Fruit fly (Drosophila melanogaster): Measurements from ENCODE around the gene verm.

verm gene

DNA sequence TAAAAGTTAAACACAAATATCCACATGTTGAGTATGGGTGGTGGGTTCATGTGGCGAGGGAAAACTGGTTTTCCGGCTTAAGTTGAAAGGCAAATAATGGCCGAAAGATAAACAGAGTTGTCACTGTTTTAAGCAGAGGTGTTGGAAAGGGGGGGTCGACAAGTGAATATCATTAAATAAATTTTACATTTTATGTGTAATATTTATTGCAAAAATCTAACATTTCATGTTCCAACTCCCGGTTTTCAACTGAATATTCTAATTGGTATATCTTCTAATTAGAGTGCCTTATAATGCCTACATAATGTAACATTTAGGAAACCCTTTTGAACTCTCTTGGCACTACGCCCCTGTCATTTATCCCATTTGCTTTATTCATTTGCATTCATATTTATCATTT lies 39.1 kb downstream of the verm start (continued):
- TF ChIP-seq CG17359 (tag; optimal IDR thresholded peaks at IDR 0.05) (peak; percentile 57), CG8359 (GFP tag; optimal IDR thresholded peaks at IDR 0.05; ENCODE audit: borderline replicate concordance) (peak; percentile 25), Atf6 (GFP tag; IDR thresholded peaks at IDR 0.05) (no peak), NC2α (GFP tag; optimal IDR thresholded peaks at IDR 0.05) (no peak), Vsx1 (GFP tag; optimal IDR thresholded peaks at IDR 0.05) (peak; percentile 32), Meics (GFP tag; optimal IDR thresholded peaks at IDR 0.05) (peak; percentile 49)

DNA sequence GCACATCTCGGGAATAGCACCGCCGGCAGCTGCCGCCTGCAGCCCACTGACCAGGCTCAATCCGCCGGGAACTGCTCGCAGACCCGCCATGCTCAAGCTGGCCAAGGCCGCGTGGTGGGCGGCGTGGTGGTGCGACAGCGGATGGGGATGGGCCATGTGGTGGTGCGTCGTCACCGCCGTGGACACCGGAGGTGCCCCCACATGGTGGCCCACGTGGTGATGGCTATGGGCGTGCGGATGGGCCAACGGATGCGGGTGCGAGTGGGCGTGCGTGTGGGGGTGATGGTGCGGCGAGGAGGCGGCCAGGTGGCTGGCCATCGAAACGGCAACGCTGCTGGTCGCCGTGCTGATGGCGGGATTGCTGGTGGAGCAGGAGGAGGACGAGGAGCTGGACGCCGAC lies 41.6 kb downstream of the verm start:
- TF ChIP-seq Med (GFP tag) (peak; percentile 60), ewg (GFP tag; optimal IDR thresholded peaks at IDR 0.05) (no peak), CG31388 (GFP tag; optimal IDR thresholded peaks at IDR 0.05) (no peak), Oaz (GFP tag; IDR thresholded peaks at IDR 0.05) (no peak), CG8944 (GFP tag; optimal IDR thresholded peaks at IDR 0.05) (no peak), CG6175 (GFP tag; IDR thresholded peaks at IDR 0.05) (no peak), Ets65A (GFP tag) (peak; percentile 65), sr (GFP tag; IDR thresholded peaks at IDR 0.05) (0 out of 3 replicates have a peak, but pooled peaks have one; percentile 8), CG6765 (GFP tag; optimal IDR thresholded peaks at IDR 0.05) (no peak), CG33557 (GFP tag; optimal IDR thresholded peaks at IDR 0.05) (no peak), CG2120 (GFP tag; optimal IDR thresholded peaks at IDR 0.05) (no peak), CG6272 (GFP tag; IDR thresholded peaks at IDR 0.05) (no peak), Hr39 (optimal IDR thresholded peaks at IDR 0.05) (peak; percentile 89), ro (GFP tag; IDR thresholded peaks at IDR 0.05) (0 out of 2 replicates have a peak, but pooled peaks have one; percentile 5), CG4730 (GFP tag; IDR thresholded peaks at IDR 0.05) (no peak), CG8089 (GFP tag; optimal IDR thresholded peaks at IDR 0.05) (no peak), CG3726 (GFP tag; IDR thresholded peaks at IDR 0.05) (no peak), CG9932 (GFP tag; IDR thresholded peaks at IDR 0.05) (0 out of 2 replicates have a peak, but pooled peaks have one; percentile 26), CG10565 (GFP tag; optimal IDR thresholded peaks at IDR 0.05) (no peak), CG8478 (optimal IDR thresholded peaks at IDR 0.05) (peak; percentile 46), cas (GFP tag; IDR thresholded peaks at IDR 0.05) (no peak), CG4404 (GFP tag; IDR thresholded peaks at IDR 0.05) (0 out of 2 replicates have a peak, but pooled peaks have one; percentile 18), bowl (GFP tag; IDR thresholded peaks at IDR 0.05) (no peak)

DNA sequence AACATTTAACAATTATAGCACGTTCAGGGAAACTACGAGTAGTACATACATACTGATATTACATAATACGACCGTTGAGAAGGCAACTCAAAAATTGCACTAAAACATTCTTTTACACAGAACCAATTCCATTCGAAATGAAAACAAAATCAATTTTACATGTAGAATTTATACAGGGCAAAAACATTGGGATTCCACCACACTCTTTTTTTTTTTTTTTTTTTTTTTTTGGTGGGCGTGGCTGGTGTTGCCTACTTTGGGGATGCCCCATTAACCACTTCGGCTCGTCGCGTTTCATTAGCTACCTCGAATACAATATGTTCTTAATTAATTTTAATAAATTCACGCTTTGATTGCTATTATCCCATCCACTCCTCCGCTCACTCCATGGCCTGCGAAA lies 44.5 kb downstream of the verm start:
- TF ChIP-seq Hmr (GFP tag; optimal IDR thresholded peaks at IDR 0.05) (no peak), CG7556 (GFP tag; optimal IDR thresholded peaks at IDR 0.05) (no peak), CTCF (GFP tag; optimal IDR thresholded peaks at IDR 0.05) (peak; percentile 74), Lpt (GFP tag; optimal IDR thresholded peaks at IDR 0.05) (no peak), Pdp1 (GFP tag; optimal IDR thresholded peaks at IDR 0.05) (peak in 1 of 2 experiments; percentile 88), trem (tag; optimal IDR thresholded peaks at IDR 0.05) (no peak), Drgx (GFP tag; IDR thresholded peaks at IDR 0.05) (peak; percentile 24; the same call in 1 of the 2 replicates), Nf-YC (tag; optimal IDR thresholded peaks at IDR 0.05) (no peak), jumu (GFP tag; optimal IDR thresholded peaks at IDR 0.05) (no peak), Lim3 (GFP tag; IDR thresholded peaks at IDR 0.05) (no peak), lmd (GFP tag; IDR thresholded peaks at IDR 0.05) (no peak), Oaz (GFP tag; IDR thresholded peaks at IDR 0.05) (no peak), Sox102F (GFP tag; optimal IDR thresholded peaks at IDR 0.05) (no peak), Xbp1 (GFP tag; optimal IDR thresholded peaks at IDR 0.05) (no peak), CG7839 (tag; optimal IDR thresholded peaks at IDR 0.05) (no peak), bsh (GFP tag; optimal IDR thresholded peaks at IDR 0.05) (peak in 1 of 2 experiments; percentile 39), pan (optimal IDR thresholded peaks at IDR 0.05) (no peak), pan (GFP tag; optimal IDR thresholded peaks at IDR 0.05 in 1 of 2, IDR thresholded peaks at IDR 0.05 in 1 of 2) (peak in 1 of 2 experiments; percentile 16), CG13775 (GFP tag; optimal IDR thresholded peaks at IDR 0.05) (no peak), CG18619 (GFP tag; optimal IDR thresholded peaks at IDR 0.05) (no peak), sqz (GFP tag; optimal IDR thresholded peaks at IDR 0.05) (peak; percentile 25), C15 (GFP tag; IDR thresholded peaks at IDR 0.05) (0 out of 3 replicates have a peak, but pooled peaks have one; percentile 15), slp2 (GFP tag; optimal IDR thresholded peaks at IDR 0.05) (no peak), bigmax (GFP tag; optimal IDR thresholded peaks at IDR 0.05) (no peak), CG32772 (GFP tag; IDR thresholded peaks at IDR 0.05) (peak; percentile 81)

All from whole organism, embryonic.